Worm (Caenorhabditis elegans): ENCODE data around the gene nhr-94.

ce11 chrV:7734909-7735308 lies 48.8 kb upstream of the nhr-94 start, which contains the start of gene clic-1:
- TF ChIP-seq snpc-4 (tag; optimal IDR thresholded peaks at IDR 0.05) (peak; percentile 7), fos-1 (tag; optimal IDR thresholded peaks at IDR 0.05) (no peak), aly-2 (tag; optimal IDR thresholded peaks at IDR 0.05) (no peak), R02D3.7 (tag; optimal IDR thresholded peaks at IDR 0.05) (no peak), ZK546.5 (tag; optimal IDR thresholded peaks at IDR 0.05) (no peak), pqm-1 (tag; optimal IDR thresholded peaks at IDR 0.05) (no peak)
